Worm (Caenorhabditis elegans) whole organism, young adult: ENCODE data around the gene F26H11.8.
A peak's percentile ranks its signal among the peaks of the same experiment; 100 is the strongest.

Experiments used
- C06A6.2 ChIP-seq: fragments of 200-800 bp; sonication (Bioruptor generic); conservative IDR thresholded peaks from 2 replicates; pipeline ENCODE4 v1.3.6; 2022; ENCODE audit warnings: missing genetic modification characterization, missing compliant biosample characterization
- C17E4.6 ChIP-seq: fragments of 200-800 bp; sonication (Bioruptor generic); IDR thresholded peaks from 2 replicates; pipeline ENCODE4 v1.3.6; 2022; ENCODE audit warnings: missing genetic modification reagents, missing genetic modification characterization, missing compliant biosample characterization
- D2030.7 ChIP-seq: fragments of 200-800 bp; sonication (Bioruptor generic); IDR thresholded peaks from 2 replicates; pipeline ENCODE4 v1.3.6; 2022; ENCODE audit warnings: missing genetic modification reagents, missing genetic modification characterization, missing compliant biosample characterization
- F23B12.7 ChIP-seq: sonication (generic microtip); optimal IDR thresholded peaks from 2 replicates; lab custom pipeline; 2017; ENCODE audit warnings: missing genetic modification characterization, mild to moderate bottlenecking, missing compliant biosample characterization, antibody characterized with exemption, moderate library complexity; ENCODE audit not compliant: insufficient read depth
- F33H1.4 ChIP-seq: fragments of 200-800 bp; sonication (Bioruptor generic); IDR thresholded peaks from 2 replicates; pipeline ENCODE4 v1.3.6; 2022; ENCODE audit warnings: missing genetic modification reagents, missing genetic modification characterization, missing compliant biosample characterization
- F57A8.1 ChIP-seq: fragments of 200-800 bp; sonication (Bioruptor generic); optimal IDR thresholded peaks from 2 replicates; lab custom pipeline; 2018; ENCODE audit warnings: mild to moderate bottlenecking, missing genetic modification characterization, moderate library complexity, missing compliant biosample characterization
- K12H6.12 ChIP-seq: fragments of 200-800 bp; sonication (Bioruptor generic); optimal IDR thresholded peaks from 2 replicates; lab custom pipeline; 2018; ENCODE audit warnings: mild to moderate bottlenecking, missing genetic modification characterization, missing compliant biosample characterization
- aptf-2 ChIP-seq: fragments of 200-800 bp; sonication (Bioruptor generic); conservative IDR thresholded peaks from 2 replicates; pipeline ENCODE4 v1.3.6; 2022; ENCODE audit warnings: missing genetic modification reagents, missing genetic modification characterization, missing compliant biosample characterization
- aptf-3 ChIP-seq: fragments of 200-800 bp; sonication (Bioruptor generic); IDR thresholded peaks from 2 replicates; pipeline ENCODE4 v1.3.6; 2022; ENCODE audit warnings: missing genetic modification characterization, missing compliant biosample characterization
- attf-5 ChIP-seq: fragments of 200-800 bp; sonication (Bioruptor generic); optimal IDR thresholded peaks from 2 replicates; lab custom pipeline; 2018; ENCODE audit warnings: mild to moderate bottlenecking, missing genetic modification characterization, missing compliant biosample characterization
- ccch-3 ChIP-seq: fragments of 200-800 bp; sonication (Bioruptor generic); optimal IDR thresholded peaks from 2 replicates; lab custom pipeline; 2018; ENCODE audit warnings: mild to moderate bottlenecking, missing genetic modification characterization, missing compliant biosample characterization
- cebp-2 ChIP-seq: fragments of 200-800 bp; sonication (Bioruptor generic); IDR thresholded peaks from 2 replicates; pipeline ENCODE4 v1.3.6; 2022; ENCODE audit warnings: missing genetic modification characterization, missing compliant biosample characterization
- ceh-58 ChIP-seq: fragments of 200-800 bp; sonication (Bioruptor generic); IDR thresholded peaks from 2 replicates; pipeline ENCODE4 v1.3.6; 2022; ENCODE audit warnings: missing genetic modification characterization, missing compliant biosample characterization
- ceh-91 ChIP-seq: fragments of 200-800 bp; sonication (Bioruptor generic); IDR thresholded peaks from 2 replicates; pipeline ENCODE4 v1.3.6; 2022; ENCODE audit warnings: missing genetic modification reagents, missing genetic modification characterization, missing compliant biosample characterization
- chd-7 ChIP-seq: sonication (generic microtip); optimal IDR thresholded peaks from 2 replicates; lab custom pipeline; 2016; ENCODE audit warnings: mild to moderate bottlenecking, missing genetic modification characterization, moderate library complexity, missing compliant biosample characterization
- dox-1 ChIP-seq: fragments of 200-800 bp; sonication (Bioruptor generic); IDR thresholded peaks from 2 replicates; pipeline ENCODE4 v1.3.6; 2022; ENCODE audit warnings: missing genetic modification reagents, missing genetic modification characterization, missing compliant biosample characterization
- dpl-1 ChIP-seq: fragments of 150-350 bp; optimal IDR thresholded peaks from 2 replicates; lab custom pipeline; 2014; ENCODE audit warnings: missing biosample characterization, missing genetic modification reagents, missing genetic modification characterization
- efl-1 ChIP-seq: fragments of 150-350 bp; optimal IDR thresholded peaks from 2 replicates; lab custom pipeline; 2014; ENCODE audit warnings: missing biosample characterization, missing genetic modification reagents, missing genetic modification characterization
- egl-44 ChIP-seq: fragments of 200-800 bp; sonication (Bioruptor generic); IDR thresholded peaks from 2 replicates; pipeline ENCODE4 v1.3.6; 2022; ENCODE audit warnings: missing genetic modification reagents, missing genetic modification characterization, missing compliant biosample characterization
- ets-4 ChIP-seq: fragments of 200-800 bp; sonication (Bioruptor generic); optimal IDR thresholded peaks from 2 replicates; lab custom pipeline; 2018; ENCODE audit warnings: mild to moderate bottlenecking, missing genetic modification characterization, missing compliant biosample characterization
- hlh-12 ChIP-seq: sonication (generic microtip); optimal IDR thresholded peaks from 2 replicates; lab custom pipeline; 2016; ENCODE audit warnings: missing genetic modification characterization, missing compliant biosample characterization
- hmg-1.2 ChIP-seq: fragments of 200-800 bp; sonication (Bioruptor generic); IDR thresholded peaks from 2 replicates; pipeline ENCODE4 v1.3.6; 2022; ENCODE audit warnings: missing genetic modification reagents, missing genetic modification characterization, missing compliant biosample characterization
- hrde-1 ChIP-seq: sonication (generic microtip); optimal IDR thresholded peaks from 2 replicates; lab custom pipeline; 2016; ENCODE audit warnings: missing genetic modification characterization, mild to moderate bottlenecking, missing compliant biosample characterization, moderate library complexity, missing genotype, missing genetic modification reagents, borderline replicate concordance
- let-526 ChIP-seq: fragments of 200-800 bp; sonication (Bioruptor generic); IDR thresholded peaks from 2 replicates; pipeline ENCODE4 v1.3.6; 2022; ENCODE audit warnings: missing genetic modification reagents, missing genetic modification characterization, missing compliant biosample characterization
- let-607 ChIP-seq, 2 experiments: fragments of 200-800 bp in 1 of 2; sonication (Bioruptor generic) in 1 of 2; sonication (generic microtip) in 1 of 2; optimal IDR thresholded peaks; 2 replicates each; lab custom pipeline; 2016 to 2018; ENCODE audit warnings: mild to moderate bottlenecking in 2 of 2, missing compliant biosample characterization in 2 of 2, missing genetic modification characterization in 2 of 2, moderate library complexity in 2 of 2, missing genotype in 1 of 2
- lin-26 ChIP-seq: fragments of 200-800 bp; sonication (Bioruptor generic); IDR thresholded peaks from 2 replicates; pipeline ENCODE4 v1.3.6; 2022; ENCODE audit warnings: missing genetic modification reagents, missing genetic modification characterization, missing compliant biosample characterization
- lin-35 ChIP-seq, 3 experiments: fragments of 150-350 bp in 2 of 3; sonication (generic microtip) in 1 of 3; optimal IDR thresholded peaks; 2 replicates each; lab custom pipeline; 2014 to 2018; ENCODE audit warnings: missing biosample characterization in 3 of 3, missing genetic modification characterization in 3 of 3, missing genetic modification reagents in 3 of 3
- lin-40 ChIP-seq: sonication (generic microtip); optimal IDR thresholded peaks from 2 replicates; lab custom pipeline; 2016; ENCODE audit warnings: missing genetic modification characterization, mild to moderate bottlenecking, missing compliant biosample characterization, missing genotype, missing genetic modification reagents
- lin-54 ChIP-seq: fragments of 200-800 bp; sonication (Bioruptor generic); optimal IDR thresholded peaks from 2 replicates; lab custom pipeline; 2018; ENCODE audit warnings: mild to moderate bottlenecking, missing genetic modification characterization, missing compliant biosample characterization
- lir-1 ChIP-seq: fragments of 200-800 bp; sonication (Bioruptor generic); conservative IDR thresholded peaks from 2 replicates; pipeline ENCODE4 v1.3.6; 2022; ENCODE audit warnings: missing genetic modification reagents, missing genetic modification characterization, missing compliant biosample characterization
- lsl-1 ChIP-seq: fragments of 200-800 bp; sonication (Bioruptor generic); optimal IDR thresholded peaks from 2 replicates; lab custom pipeline; 2018; ENCODE audit warnings: mild to moderate bottlenecking, missing genetic modification characterization, moderate library complexity, missing compliant biosample characterization
- madf-6 ChIP-seq: fragments of 200-800 bp; sonication (Bioruptor generic); IDR thresholded peaks from 2 replicates; pipeline ENCODE4 v1.3.6; 2022; ENCODE audit warnings: missing genetic modification reagents, missing genetic modification characterization, missing compliant biosample characterization
- mcd-1 ChIP-seq: fragments of 200-800 bp; sonication (Bioruptor generic); IDR thresholded peaks from 2 replicates; pipeline ENCODE4 v1.3.6; 2022; ENCODE audit warnings: missing genetic modification reagents, missing genetic modification characterization, missing compliant biosample characterization
- nfya-1 ChIP-seq: sonication (generic microtip); optimal IDR thresholded peaks from 2 replicates; lab custom pipeline; 2017; ENCODE audit warnings: antibody characterized with exemption, missing compliant biosample characterization, missing genetic modification characterization, borderline replicate concordance; ENCODE audit not compliant: insufficient read depth
- nfyb-1 ChIP-seq: fragments of 200-800 bp; sonication (Bioruptor generic); IDR thresholded peaks from 2 replicates; pipeline ENCODE4 v1.3.6; 2022; ENCODE audit warnings: missing genetic modification reagents, missing genetic modification characterization, missing compliant biosample characterization
- nhr-120 ChIP-seq: fragments of 200-800 bp; sonication (Bioruptor generic); IDR thresholded peaks from 2 replicates; pipeline ENCODE4 v1.3.6; 2022; ENCODE audit warnings: missing genetic modification characterization, missing compliant biosample characterization
- nhr-80 ChIP-seq: sonication (generic microtip); optimal IDR thresholded peaks from 2 replicates; lab custom pipeline; 2016; ENCODE audit warnings: missing genetic modification characterization, missing compliant biosample characterization
- rec-8 ChIP-seq, 2 experiments: sonication (generic microtip); optimal IDR thresholded peaks; 2 replicates each; lab custom pipeline; 2016; ENCODE audit warnings: mild to moderate bottlenecking in 2 of 2, missing genetic modification characterization in 2 of 2, missing genetic modification reagents in 2 of 2, missing genotype in 2 of 2, missing biosample characterization in 1 of 2, missing compliant biosample characterization in 1 of 2, moderate library complexity in 1 of 2
- snpc-1.1 ChIP-seq: sonication (generic microtip); optimal IDR thresholded peaks from 2 replicates; lab custom pipeline; 2017; ENCODE audit warnings: missing genetic modification characterization, mild to moderate bottlenecking, missing compliant biosample characterization, antibody characterized with exemption, moderate library complexity, missing genotype, missing genetic modification reagents; ENCODE audit not compliant: insufficient read depth
- sptf-2 ChIP-seq: fragments of 200-800 bp; sonication (Bioruptor generic); optimal IDR thresholded peaks from 2 replicates; lab custom pipeline; 2018; ENCODE audit warnings: mild to moderate bottlenecking, missing genetic modification characterization, missing compliant biosample characterization
- tbx-9 ChIP-seq: sonication (generic microtip); optimal IDR thresholded peaks from 2 replicates; lab custom pipeline; 2016; ENCODE audit warnings: borderline replicate concordance, missing genetic modification characterization, inconsistent platforms, missing compliant biosample characterization
- tlf-1 ChIP-seq: fragments of 200-800 bp; sonication (Bioruptor generic); optimal IDR thresholded peaks from 2 replicates; lab custom pipeline; 2018; ENCODE audit warnings: mild to moderate bottlenecking, missing genetic modification characterization, missing compliant biosample characterization
- unc-62 ChIP-seq: fragments of 150-350 bp; optimal IDR thresholded peaks from 2 replicates; lab custom pipeline; 2014; ENCODE audit warnings: missing biosample characterization, missing genetic modification reagents, missing genetic modification characterization
- zfh-2 ChIP-seq: fragments of 200-800 bp; sonication (Bioruptor generic); conservative IDR thresholded peaks from 2 replicates; pipeline ENCODE4 v1.3.6; 2022; ENCODE audit warnings: missing genetic modification reagents, missing genetic modification characterization, missing compliant biosample characterization
- zim-3 ChIP-seq: sonication (generic microtip); optimal IDR thresholded peaks from 2 replicates; lab custom pipeline; 2017; ENCODE audit warnings: mild to moderate bottlenecking, missing genetic modification characterization, moderate library complexity, missing compliant biosample characterization
- ztf-18 ChIP-seq: sonication (generic microtip); optimal IDR thresholded peaks from 2 replicates; lab custom pipeline; 2016; ENCODE audit warnings: missing genotype, mild to moderate bottlenecking, missing genetic modification characterization, missing compliant biosample characterization
- ztf-22 ChIP-seq: fragments of 200-800 bp; sonication (Bioruptor generic); optimal IDR thresholded peaks from 2 replicates; lab custom pipeline; 2018; ENCODE audit warnings: mild to moderate bottlenecking, missing genetic modification characterization, moderate library complexity, missing compliant biosample characterization

F26H11.8 gene

ce11 chrII:14390036-14390763 lies 1.9 kb downstream of the F26H11.8 start, which contains the start of the genes kbp-3 and nurf-1:
kbp-3 (minus strand) TSS chrII:14390078.
nurf-1 (plus strand) TSS chrII:14390713.
- no peak for TF ChIP-seq let-607 (tag; optimal IDR thresholded peaks at IDR 0.05; lab: Kevin White, UChicago)
- TF ChIP-seq lsl-1 (GFP tag; lab: Kevin White, UChicago): peak; percentile 64
- no peak for TF ChIP-seq tbx-9 (tag; lab: Kevin White, UChicago)
- peak; percentile 80 for TF ChIP-seq attf-5 (GFP tag; lab: Kevin White, UChicago)
- no peak for TF ChIP-seq nhr-120 (GFP tag; lab: Robert Waterston, UW)
- no peak for TF ChIP-seq aptf-2
- TF ChIP-seq rec-8 (tag; optimal IDR thresholded peaks at IDR 0.05; lab: Kevin White, UChicago): no peak
- no peak for TF ChIP-seq cebp-2 (GFP tag; lab: Robert Waterston, UW)
- TF ChIP-seq lir-1 (GFP tag; lab: Robert Waterston, UW): no peak
- TF ChIP-seq ztf-18 (tag; lab: Kevin White, UChicago): peak; percentile 8
- no peak for TF ChIP-seq chd-7
- TF ChIP-seq F23B12.7 (tag; lab: Kevin White, UChicago): peak; percentile 60
- TF ChIP-seq ceh-91: no peak; the same call in 1 of the 2 replicates
- no peak for TF ChIP-seq aptf-3 (GFP tag; lab: Robert Waterston, UW)
- TF ChIP-seq K12H6.12 (tag; lab: Kevin White, UChicago): peak; percentile 5
- TF ChIP-seq ceh-58: no peak
- TF ChIP-seq sptf-2 (GFP tag; lab: Kevin White, UChicago): no peak
- TF ChIP-seq ets-4 (GFP tag; lab: Kevin White, UChicago): no peak
- TF ChIP-seq hrde-1: no peak
- peak; percentile 70 for TF ChIP-seq madf-6
- no peak for TF ChIP-seq C06A6.2
- peak; percentile 34; the same call in 1 of the 2 replicates for TF ChIP-seq D2030.7
- peak; percentile 79 for TF ChIP-seq lin-54
- TF ChIP-seq nfyb-1: no peak
- no peak for TF ChIP-seq ccch-3
- no peak for TF ChIP-seq lin-26
- peak; percentile 22; the same call in 1 of the 2 replicates for TF ChIP-seq hmg-1.2 (GFP tag; lab: Robert Waterston, UW)
- TF ChIP-seq efl-1 (GFP tag; lab: Kevin White, UChicago): peak; percentile 83
- no peak for TF ChIP-seq ztf-22 (GFP tag; lab: Kevin White, UChicago)
- TF ChIP-seq lin-40 (tag; lab: Kevin White, UChicago): no peak
- TF ChIP-seq unc-62 (GFP tag; lab: Kevin White, UChicago): no peak
- no peak for TF ChIP-seq let-526 (GFP tag; lab: Robert Waterston, UW)
- peak; percentile 17 for TF ChIP-seq nhr-80
- TF ChIP-seq zim-3 (tag; lab: Kevin White, UChicago): no peak
- TF ChIP-seq dpl-1: peak; percentile 69
- no peak for TF ChIP-seq nfya-1 (tag; lab: Kevin White, UChicago)
- TF ChIP-seq lin-35 (GFP tag; optimal IDR thresholded peaks at IDR 0.05; lab: Kevin White, UChicago): peak in 1 of 3 experiments; percentile 56
- TF ChIP-seq dox-1 (GFP tag; lab: Robert Waterston, UW): peak; percentile 78
- no peak for TF ChIP-seq egl-44 (GFP tag; lab: Robert Waterston, UW)
- TF ChIP-seq hlh-12 (tag; lab: Kevin White, UChicago): no peak
- TF ChIP-seq F33H1.4 (GFP tag; lab: Robert Waterston, UW): peak; percentile 85
- TF ChIP-seq mcd-1 (GFP tag; lab: Robert Waterston, UW): peak; percentile 61
- no peak for TF ChIP-seq C17E4.6
- TF ChIP-seq snpc-1.1 (tag; lab: Kevin White, UChicago): no peak
- TF ChIP-seq F57A8.1 (GFP tag; lab: Kevin White, UChicago): no peak
- TF ChIP-seq zfh-2 (GFP tag; lab: Robert Waterston, UW): no peak
- TF ChIP-seq tlf-1 (GFP tag; lab: Kevin White, UChicago): no peak
